Worm (Caenorhabditis elegans): Measurements from ENCODE around the gene R03H10.2.
A peak's percentile ranks its signal among the peaks of the same experiment; 100 is the strongest.

R03H10.2 gene

DNA sequence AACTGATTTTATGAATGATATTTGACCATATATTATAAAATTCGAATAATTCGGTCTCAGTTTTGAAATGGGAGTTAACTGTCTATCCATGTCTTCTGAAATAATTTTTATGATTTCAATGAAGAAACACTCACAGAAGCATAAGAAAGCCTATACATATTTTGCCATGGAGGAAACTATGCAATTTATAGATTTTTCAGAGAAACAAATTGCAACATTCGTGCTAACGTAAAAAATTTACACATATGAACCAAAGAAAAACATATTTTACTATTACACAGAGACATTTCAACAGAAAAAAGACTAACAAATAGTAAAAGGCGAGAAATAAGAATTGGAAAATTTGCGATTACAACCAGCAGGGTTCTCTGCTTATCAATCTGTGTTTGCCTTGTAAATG, 23.3 kb downstream of the R03H10.2 start, which contains the start of gene R03H10.7:
Gene R03H10.7, minus strand, starts transcription at position 101 of the 400 bp plus-strand sequence.
- no peak for TF ChIP-seq nhr-102 (tag; optimal IDR thresholded peaks at IDR 0.05)
- TF ChIP-seq Y105C5A.15 (GFP tag; IDR thresholded peaks at IDR 0.05): no peak
- no peak for TF ChIP-seq nhr-10 (tag; optimal IDR thresholded peaks at IDR 0.05)
- TF ChIP-seq attf-4 (tag; optimal IDR thresholded peaks at IDR 0.05): no peak
- TF ChIP-seq snpc-4 (tag; optimal IDR thresholded peaks at IDR 0.05): no peak
- TF ChIP-seq daf-16 (GFP tag; optimal IDR thresholded peaks at IDR 0.05): no peak
- TF ChIP-seq daf-16 (tag; optimal IDR thresholded peaks at IDR 0.05): peak; percentile 19
- TF ChIP-seq pqm-1 (tag; optimal IDR thresholded peaks at IDR 0.05): peak; percentile 45
- TF ChIP-seq nhr-25 (tag; optimal IDR thresholded peaks at IDR 0.05; ENCODE audit: borderline replicate concordance, insufficient read depth): no peak
- no peak for TF ChIP-seq pha-4 (GFP tag; IDR thresholded peaks at IDR 0.05)
- TF ChIP-seq pha-4 (tag; optimal IDR thresholded peaks at IDR 0.05): no peak
- TF ChIP-seq cey-2 (tag; optimal IDR thresholded peaks at IDR 0.05; ENCODE audit: borderline replicate concordance, insufficient read depth): no peak

ce11 chrII:4179897-4180296, 24.3 kb downstream of the R03H10.2 start, which contains the start of gene R03H10.1:
Gene R03H10.1 (plus strand): TSS chrII:4180248.
- TF ChIP-seq aha-1 (tag) (peak; percentile 76), spr-3 (GFP tag; optimal IDR thresholded peaks at IDR 0.05) (no peak), daf-16 (GFP tag; optimal IDR thresholded peaks at IDR 0.05) (no peak), daf-16 (tag; optimal IDR thresholded peaks at IDR 0.05) (peak; percentile 89), php-3 (GFP tag; IDR thresholded peaks at IDR 0.05) (peak; percentile 71), ama-1 (optimal IDR thresholded peaks at IDR 0.05) (no peak), dve-1 (tag; optimal IDR thresholded peaks at IDR 0.05; ENCODE audit: insufficient read depth) (peak; percentile 66), nhr-28 (tag; optimal IDR thresholded peaks at IDR 0.05) (peak; percentile 14), hlh-11 (tag; optimal IDR thresholded peaks at IDR 0.05) (peak; percentile 21)

DNA sequence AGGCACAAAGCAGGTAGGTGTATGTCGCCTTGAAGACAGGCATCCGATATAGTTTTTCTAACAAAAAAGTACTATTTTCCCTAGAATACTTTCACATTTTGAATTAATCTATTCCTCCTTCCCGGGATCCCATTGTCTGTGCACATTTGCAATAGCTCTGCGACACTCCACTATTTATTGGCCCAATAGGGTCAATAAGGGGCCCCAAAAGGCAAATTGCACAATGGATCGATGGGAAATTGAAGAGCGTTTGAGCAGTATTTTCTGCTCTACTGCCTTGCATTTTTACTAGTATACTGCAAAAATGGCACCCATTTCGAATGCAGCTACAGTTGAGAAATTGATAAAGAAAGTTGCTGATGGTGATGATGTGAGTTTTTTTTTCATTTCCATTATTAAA, 26.8 kb downstream of the R03H10.2 start, which contains the start of gene R03H10.11:
Gene R03H10.11, plus strand, starts transcription at position 301 of the 400 bp plus-strand sequence.
- no peak for TF ChIP-seq ces-1 (GFP tag; optimal IDR thresholded peaks at IDR 0.05)
- TF ChIP-seq zip-2 (tag; optimal IDR thresholded peaks at IDR 0.05): no peak
- TF ChIP-seq duxl-1 (tag; optimal IDR thresholded peaks at IDR 0.05; ENCODE audit: poor library complexity): no peak
- no peak for TF ChIP-seq ama-1 (optimal IDR thresholded peaks at IDR 0.05)
- TF ChIP-seq tra-1 (GFP tag; IDR thresholded peaks at IDR 0.05): no peak
- TF ChIP-seq ceh-20 (GFP tag; IDR thresholded peaks at IDR 0.05): no peak
- no peak for TF ChIP-seq tag-97 (GFP tag; IDR thresholded peaks at IDR 0.05)
- TF ChIP-seq ztf-11 (tag; optimal IDR thresholded peaks at IDR 0.05): no peak
- TF ChIP-seq gei-8 (GFP tag; optimal IDR thresholded peaks at IDR 0.05): no peak

ce11 chrII:4183979-4184378, 28.4 kb downstream of the R03H10.2 start:
- 0 out of 2 replicates have a peak, but pooled peaks have one; percentile 22 for TF ChIP-seq hmg-1.1 (GFP tag; IDR thresholded peaks at IDR 0.05)
- TF ChIP-seq daf-16 (GFP tag; optimal IDR thresholded peaks at IDR 0.05): peak in 1 of 2 experiments; percentile 21
- TF ChIP-seq daf-16 (tag; optimal IDR thresholded peaks at IDR 0.05): no peak
- peak; percentile 8 for TF ChIP-seq nhr-28 (tag; optimal IDR thresholded peaks at IDR 0.05)
- no peak for TF ChIP-seq Y75B8A.6 (GFP tag; IDR thresholded peaks at IDR 0.05)

- TF ChIP-seq set-16 (GFP tag; IDR thresholded peaks at IDR 0.05) (0 out of 2 replicates have a peak, but pooled peaks have one; percentile 33), aly-2 (tag; optimal IDR thresholded peaks at IDR 0.05) (no peak)
These were observed 30.8 kb downstream of the R03H10.2 start, which contains the start of gene cpna-1 for ce11 chrII:4186364-4186763. Gene cpna-1 (plus strand): TSS chrII:4186664.

DNA sequence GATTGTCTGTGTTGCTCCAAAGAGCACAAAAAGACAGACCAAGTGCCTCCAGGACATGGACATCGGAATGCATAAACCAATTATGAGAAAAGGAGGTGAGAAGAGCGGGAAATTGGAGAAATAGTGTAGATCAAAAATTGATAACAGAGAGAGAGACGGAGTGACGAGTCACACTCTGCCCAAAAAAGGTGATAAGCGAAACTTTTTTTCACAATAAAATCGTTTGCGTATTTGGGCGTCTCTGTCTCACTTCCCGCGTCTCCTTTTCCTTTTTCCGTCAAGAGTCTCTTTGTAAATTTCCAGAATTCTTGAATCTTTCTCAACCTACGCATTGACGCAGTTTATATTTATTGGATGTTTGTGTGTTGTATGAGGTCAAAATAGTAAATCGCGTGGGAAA, 38.6 kb downstream of the R03H10.2 start, which contains the start of gene mth-2:
Gene mth-2, minus strand, starts transcription at position 188 of the 400 bp plus-strand sequence.
- TF ChIP-seq snpc-4 (tag; optimal IDR thresholded peaks at IDR 0.05) (no peak), ces-1 (GFP tag; optimal IDR thresholded peaks at IDR 0.05) (no peak), F10B5.3 (tag; optimal IDR thresholded peaks at IDR 0.05) (no peak), nhr-77 (tag; optimal IDR thresholded peaks at IDR 0.05) (peak; percentile 48), attf-4 (tag; optimal IDR thresholded peaks at IDR 0.05) (no peak), fkh-10 (GFP tag; optimal IDR thresholded peaks at IDR 0.05) (no peak), tra-1 (GFP tag; IDR thresholded peaks at IDR 0.05) (peak; percentile 25; the same call in 1 of the 2 replicates), lin-39 (tag; optimal IDR thresholded peaks at IDR 0.05) (no peak), zfp-2 (tag; optimal IDR thresholded peaks at IDR 0.05) (no peak), T26A8.4 (GFP tag; IDR thresholded peaks at IDR 0.05) (no peak), daf-16 (GFP tag; optimal IDR thresholded peaks at IDR 0.05) (no peak), daf-16 (tag; optimal IDR thresholded peaks at IDR 0.05) (peak; percentile 58), dmd-6 (GFP tag; IDR thresholded peaks at IDR 0.05) (peak; percentile 76), php-3 (GFP tag; IDR thresholded peaks at IDR 0.05) (no peak), hif-1 (tag; optimal IDR thresholded peaks at IDR 0.05) (no peak), set-16 (GFP tag; IDR thresholded peaks at IDR 0.05) (no peak), hlh-11 (tag; optimal IDR thresholded peaks at IDR 0.05) (peak; percentile 68), daf-12 (tag; optimal IDR thresholded peaks at IDR 0.05) (no peak), nhr-237 (tag; optimal IDR thresholded peaks at IDR 0.05) (no peak)
